Fruit fly (Drosophila melanogaster) whole organism, prepupa: ENCODE results near the gene CG31998.

Source experiments
- CG11294 ChIP-seq: fragments of 200-800 bp; sonication (Bioruptor generic); IDR thresholded peaks from 2 replicates; pipeline ENCODE4 v1.3.6; 2022; ENCODE audit warnings: missing biosample characterization, missing genetic modification characterization
- CG15336 ChIP-seq: fragments of 200-800 bp; sonication (Bioruptor generic); IDR thresholded peaks from 2 replicates; pipeline ENCODE4 v1.3.6; 2022; ENCODE audit warnings: missing biosample characterization, missing genetic modification characterization
- Ets96B ChIP-seq: fragments of 200-800 bp; optimal IDR thresholded peaks from 2 replicates; lab custom pipeline; 2019; ENCODE audit warnings: missing biosample characterization, mild to moderate bottlenecking, missing genetic modification characterization, moderate library complexity
- Hr39 ChIP-seq: fragments of 200-800 bp; sonication (Bioruptor generic); optimal IDR thresholded peaks from 2 replicates; lab custom pipeline; 2016; ENCODE audit warnings: missing biosample characterization, missing genetic modification characterization
- Lpt ChIP-seq: fragments of 200-800 bp; sonication (Bioruptor generic); optimal IDR thresholded peaks from 3 replicates; lab custom pipeline; 2016; ENCODE audit warnings: missing biosample characterization, missing genetic modification characterization
- fd85E ChIP-seq: fragments of 200-800 bp; sonication (Bioruptor generic); optimal IDR thresholded peaks from 3 replicates; lab custom pipeline; 2016; ENCODE audit warnings: missing biosample characterization, missing genetic modification characterization
- fkh ChIP-seq: fragments of 200-800 bp; sonication (Bioruptor generic); optimal IDR thresholded peaks from 3 replicates; lab custom pipeline; 2017; ENCODE audit warnings: missing biosample characterization, mild to moderate bottlenecking, missing genetic modification characterization, moderate library complexity

DNA sequence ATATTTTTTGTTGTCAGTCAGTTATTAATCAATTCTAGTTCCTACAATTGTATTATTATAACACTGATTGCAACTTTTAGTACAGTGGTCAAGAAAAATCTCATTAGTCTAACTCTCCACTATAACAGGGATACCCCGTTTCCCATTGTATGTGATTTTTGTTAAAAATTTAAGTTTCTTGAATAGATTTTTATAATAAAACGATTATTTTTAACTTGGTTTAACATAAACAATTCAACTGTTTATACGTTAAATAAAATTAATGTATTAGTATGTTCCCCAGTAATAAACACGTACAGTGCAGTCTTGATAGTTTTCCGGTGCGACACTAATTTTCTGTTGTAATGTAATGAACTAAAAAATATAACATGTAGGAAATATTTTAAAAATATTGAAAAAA, 35.1 kb upstream of the CG31998 start:
- TF ChIP-seq Ets96B (tag; lab: Kevin White, UChicago) (no peak), Lpt (GFP tag; lab: Kevin White, UChicago) (no peak), CG11294 (GFP tag; lab: Robert Waterston, UW) (no peak), fd85E (no peak), Hr39 (GFP tag; lab: Kevin White, UChicago) (no peak), CG15336 (GFP tag; lab: Robert Waterston, UW) (no peak), fkh (GFP tag; lab: Kevin White, UChicago) (no peak)
